Fruit fly (Drosophila melanogaster) whole organism, embryonic: ENCODE measurements around the gene CG12998.

ENCODE experiments used
- Abd-B ChIP-seq: fragments of 200-800 bp; sonication (Bioruptor generic); optimal IDR thresholded peaks from 2 replicates; lab custom pipeline; 2018; ENCODE audit warnings: missing biosample characterization, mild to moderate bottlenecking, missing genetic modification characterization, moderate library complexity
- CG12659 ChIP-seq: fragments of 200-800 bp; sonication (Bioruptor generic); optimal IDR thresholded peaks from 3 replicates; lab custom pipeline; 2017; ENCODE audit warnings: mild to moderate bottlenecking, missing biosample characterization, missing genetic modification reagents, missing genetic modification characterization
- CG14050 ChIP-seq: fragments of 200-800 bp; sonication (Bioruptor generic); IDR thresholded peaks from 3 replicates; pipeline ENCODE4 v1.3.6; 2022; ENCODE audit warnings: missing biosample characterization, missing genetic modification characterization
- Kr ChIP-seq: fragments of 200-800 bp; sonication (Bioruptor generic); optimal IDR thresholded peaks from 2 replicates; lab custom pipeline; 2017; ENCODE audit warnings: missing biosample characterization, mild to moderate bottlenecking, missing genetic modification characterization
- ab ChIP-seq: fragments of 200-800 bp; sonication (Bioruptor generic); optimal IDR thresholded peaks from 2 replicates; lab custom pipeline; 2016; ENCODE audit warnings: missing biosample characterization, missing genetic modification characterization
- insv ChIP-seq, 2 experiments: fragments of 200-800 bp; sonication (Bioruptor generic); optimal IDR thresholded peaks; 3 replicates each; lab custom pipeline; 2016 to 2018; ENCODE audit warnings: missing biosample characterization in 2 of 2, missing genetic modification characterization in 2 of 2

DNA sequence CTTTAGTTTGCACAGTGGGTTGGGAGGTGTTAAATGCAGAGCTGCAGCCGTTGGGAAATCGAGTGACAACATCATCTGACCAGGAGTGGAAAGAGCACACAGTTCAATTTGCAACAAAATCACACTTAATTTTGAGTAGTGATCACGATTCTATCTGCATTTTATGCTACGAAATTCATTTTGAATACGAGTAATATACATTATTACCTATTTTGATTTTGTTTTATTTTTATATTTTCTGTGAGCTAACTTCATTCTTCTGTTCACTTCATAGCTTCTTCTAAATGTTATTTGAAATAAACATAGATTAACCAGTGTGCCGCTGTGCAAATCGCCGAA lies 8.2 kb downstream of the CG12998 start, which contains the start of gene CG10598:
- TF ChIP-seq Abd-B (no peak), insv (GFP tag; optimal IDR thresholded peaks at IDR 0.05; lab: Kevin White, UChicago) (no peak), CG12659 (peak; percentile 11), Kr (no peak), CG14050 (no peak), ab (GFP tag; lab: Kevin White, UChicago) (no peak)
